Worm (Caenorhabditis elegans): ENCODE measurements around the gene aakg-1.

The aakg-1 gene

ce11 chrIII:12562769-12563168, 12.4 kb downstream of the aakg-1 start:
- TF ChIP-seq alr-1 (tag; optimal IDR thresholded peaks at IDR 0.05; ENCODE audit: borderline replicate concordance) (peak; percentile 87), isw-1 (GFP tag; IDR thresholded peaks at IDR 0.05) (no peak)

- TF ChIP-seq F16B12.6 (tag; optimal IDR thresholded peaks at IDR 0.05) = peak; percentile 10
- no peak for TF ChIP-seq elt-3 (tag; optimal IDR thresholded peaks at IDR 0.05)
- TF ChIP-seq unc-62 (GFP tag; optimal IDR thresholded peaks at IDR 0.05) = no peak
- TF ChIP-seq nhr-71 (tag; optimal IDR thresholded peaks at IDR 0.05) = peak; percentile 88
- no peak for TF ChIP-seq lir-3 (tag; optimal IDR thresholded peaks at IDR 0.05; ENCODE audit: poor library complexity)
- peak; percentile 68 for TF ChIP-seq ztf-4 (tag; optimal IDR thresholded peaks at IDR 0.05)
- no peak for TF ChIP-seq unc-30 (tag; optimal IDR thresholded peaks at IDR 0.05)
- no peak for TF ChIP-seq hlh-17 (GFP tag; optimal IDR thresholded peaks at IDR 0.05; ENCODE audit: borderline replicate concordance)
- peak; percentile 70 for TF ChIP-seq fos-1 (tag; optimal IDR thresholded peaks at IDR 0.05)
- TF ChIP-seq zip-4 (GFP tag; optimal IDR thresholded peaks at IDR 0.05) = no peak
- no peak for TF ChIP-seq ceh-88 (GFP tag; IDR thresholded peaks at IDR 0.05)
- TF ChIP-seq irx-1 (tag; optimal IDR thresholded peaks at IDR 0.05) = peak; percentile 67
- TF ChIP-seq sptf-1 (tag; optimal IDR thresholded peaks at IDR 0.05) = no peak
- no peak for TF ChIP-seq pqm-1 (tag; optimal IDR thresholded peaks at IDR 0.05)
- no peak for TF ChIP-seq hlh-4 (tag; optimal IDR thresholded peaks at IDR 0.05)
- TF ChIP-seq pag-3 (tag; optimal IDR thresholded peaks at IDR 0.05; ENCODE audit: borderline replicate concordance, insufficient read depth) = no peak
- TF ChIP-seq nhr-12 (tag; optimal IDR thresholded peaks at IDR 0.05) = no peak
- TF ChIP-seq alr-1 (tag; optimal IDR thresholded peaks at IDR 0.05; ENCODE audit: borderline replicate concordance) = no peak
- TF ChIP-seq ceh-82 (tag; optimal IDR thresholded peaks at IDR 0.05) = peak; percentile 22 to 73 (median 35)
- TF ChIP-seq egl-13 (tag; optimal IDR thresholded peaks at IDR 0.05) = peak; percentile 87
- peak; percentile 30 to 66 for TF ChIP-seq lin-35 (GFP tag; optimal IDR thresholded peaks at IDR 0.05)
- TF ChIP-seq lin-15B (tag; optimal IDR thresholded peaks at IDR 0.05) = no peak
- peak; percentile 32 for TF ChIP-seq skn-1 (tag; optimal IDR thresholded peaks at IDR 0.05)
- TF ChIP-seq ztf-11 (tag; optimal IDR thresholded peaks at IDR 0.05) = peak in 1 of 2 experiments; percentile 31
- no peak for TF ChIP-seq snpc-4 (tag; optimal IDR thresholded peaks at IDR 0.05)
- TF ChIP-seq efl-1 (optimal IDR thresholded peaks at IDR 0.05) = peak; percentile 60 to 70
- TF ChIP-seq efl-1 (GFP tag; optimal IDR thresholded peaks at IDR 0.05 in 1 of 2) = peak; percentile 7 to 91
- TF ChIP-seq blmp-1 (tag; optimal IDR thresholded peaks at IDR 0.05) = no peak
- TF ChIP-seq ceh-63 (GFP tag; optimal IDR thresholded peaks at IDR 0.05) = peak; percentile 80
- peak; percentile 34 for TF ChIP-seq nhr-77 (tag; optimal IDR thresholded peaks at IDR 0.05)
- TF ChIP-seq nhr-237 (tag; optimal IDR thresholded peaks at IDR 0.05) = no peak
- no peak for TF ChIP-seq vab-15 (tag; optimal IDR thresholded peaks at IDR 0.05)
- TF ChIP-seq zag-1 (tag; optimal IDR thresholded peaks at IDR 0.05) = no peak
- TF ChIP-seq nhr-47 (tag; optimal IDR thresholded peaks at IDR 0.05) = peak; percentile 82
- TF ChIP-seq nhr-20 (tag; optimal IDR thresholded peaks at IDR 0.05) = peak; percentile 62
- TF ChIP-seq C34B4.2 (tag; optimal IDR thresholded peaks at IDR 0.05) = no peak
- peak; percentile 88 for TF ChIP-seq unc-86 (tag; optimal IDR thresholded peaks at IDR 0.05)
- no peak for TF ChIP-seq efl-3 (GFP tag; optimal IDR thresholded peaks at IDR 0.05)
- no peak for TF ChIP-seq mep-1 (tag; optimal IDR thresholded peaks at IDR 0.05)
- peak; percentile 67 for TF ChIP-seq fkh-10 (GFP tag; optimal IDR thresholded peaks at IDR 0.05)
- peak; percentile 43; the same call in 1 of the 2 replicates for TF ChIP-seq nhr-19 (GFP tag; conservative IDR thresholded peaks at IDR 0.05)
- TF ChIP-seq swsn-7 (tag; optimal IDR thresholded peaks at IDR 0.05) = peak; percentile 82
- TF ChIP-seq sox-4 (tag; optimal IDR thresholded peaks at IDR 0.05) = no peak
- TF ChIP-seq mab-9 (GFP tag; IDR thresholded peaks at IDR 0.05) = peak; percentile 46; the same call in 1 of the 2 replicates
- TF ChIP-seq aly-2 (tag; optimal IDR thresholded peaks at IDR 0.05) = no peak
- TF ChIP-seq Y116A8C.19 (tag; optimal IDR thresholded peaks at IDR 0.05; ENCODE audit: borderline replicate concordance) = no peak
- peak; percentile 95 for TF ChIP-seq lin-14 (GFP tag; optimal IDR thresholded peaks at IDR 0.05)
- no peak for TF ChIP-seq nhr-28 (tag; optimal IDR thresholded peaks at IDR 0.05)
- TF ChIP-seq pax-3 (tag; optimal IDR thresholded peaks at IDR 0.05) = peak; percentile 54
Observed at ce11 chrIII:12558097-12558594, 17.1 kb downstream of the aakg-1 start.

Data from whole organism, L1 larva.